Worm (Caenorhabditis elegans) whole organism, late embryonic: Measurements from ENCODE around the gene mmad-1.

Experiments
- pha-4 ChIP-seq: fragments of 150-350 bp; optimal IDR thresholded peaks from 2 replicates; lab custom pipeline; 2018; ENCODE audit warnings: missing biosample characterization, missing genetic modification reagents, missing genetic modification characterization
- rnt-1 ChIP-seq: sonication (generic microtip); optimal IDR thresholded peaks from 2 replicates; lab custom pipeline; 2016; ENCODE audit warnings: missing genetic modification characterization, missing compliant biosample characterization
- unc-42 ChIP-seq: sonication (generic microtip); optimal IDR thresholded peaks from 2 replicates; lab custom pipeline; 2016; ENCODE audit warnings: missing genotype, missing genetic modification characterization, missing compliant biosample characterization

ce11 chrIII:13502513-13502912 lies 46.3 kb downstream of the mmad-1 start, which contains the start of gene T28A8.8:
- TF ChIP-seq pha-4 (no peak), rnt-1 (tag; lab: Kevin White, UChicago) (no peak), unc-42 (no peak)
